Fruit fly (Drosophila melanogaster) whole organism, embryonic: ENCODE results near the gene CG31816.

Experiments used
- Asciz ChIP-seq: fragments of 200-800 bp; sonication (Bioruptor generic); optimal IDR thresholded peaks from 2 replicates; lab custom pipeline; 2017; ENCODE audit warnings: missing biosample characterization, mild to moderate bottlenecking, missing genetic modification characterization, missing genetic modification reagents
- B-H1 ChIP-seq: fragments of 200-800 bp; sonication (Bioruptor generic); IDR thresholded peaks from 3 replicates; pipeline ENCODE4 v1.3.6; 2022; ENCODE audit warnings: missing biosample characterization, missing genetic modification characterization
- CG10274 ChIP-seq: fragments of 200-800 bp; sonication (Bioruptor generic); optimal IDR thresholded peaks from 3 replicates; lab custom pipeline; 2017; ENCODE audit warnings: missing biosample characterization, mild to moderate bottlenecking, missing genetic modification characterization
- CG11504 ChIP-seq: fragments of 200-800 bp; sonication (Bioruptor generic); optimal IDR thresholded peaks from 3 replicates; lab custom pipeline; 2019; ENCODE audit warnings: missing biosample characterization, mild to moderate bottlenecking, missing genetic modification characterization, moderate library complexity
- CG11695 ChIP-seq: fragments of 200-800 bp; sonication (Bioruptor generic); IDR thresholded peaks from 3 replicates; pipeline ENCODE4 v1.3.6; 2022; ENCODE audit warnings: missing biosample characterization, missing genetic modification characterization
- CG2678 ChIP-seq: fragments of 200-800 bp; sonication (Bioruptor generic); optimal IDR thresholded peaks from 3 replicates; lab custom pipeline; 2019; ENCODE audit warnings: missing biosample characterization, mild to moderate bottlenecking, missing genetic modification characterization, moderate library complexity
- CG2712 ChIP-seq: fragments of 200-800 bp; optimal IDR thresholded peaks from 3 replicates; lab custom pipeline; 2019; ENCODE audit warnings: missing biosample characterization, mild to moderate bottlenecking, missing genetic modification characterization, moderate library complexity
- CG2889 ChIP-seq: fragments of 200-800 bp; sonication (Bioruptor generic); IDR thresholded peaks from 3 replicates; pipeline ENCODE4 v1.3.6; 2022; ENCODE audit warnings: missing biosample characterization, missing genetic modification characterization
- CG3281 ChIP-seq: fragments of 200-800 bp; sonication (Bioruptor generic); optimal IDR thresholded peaks from 3 replicates; lab custom pipeline; 2017; ENCODE audit warnings: missing biosample characterization, mild to moderate bottlenecking, missing genetic modification characterization
- CG34376 ChIP-seq: fragments of 200-800 bp; sonication (Bioruptor generic); optimal IDR thresholded peaks from 2 replicates; lab custom pipeline; 2018; ENCODE audit warnings: missing biosample characterization, mild to moderate bottlenecking, missing genetic modification characterization
- CG34422 ChIP-seq: fragments of 200-800 bp; sonication (Bioruptor generic); IDR thresholded peaks from 3 replicates; pipeline ENCODE4 v1.3.6; 2022; ENCODE audit warnings: missing biosample characterization, missing genetic modification characterization
- CG4424 ChIP-seq: fragments of 200-800 bp; sonication (Bioruptor generic); optimal IDR thresholded peaks from 3 replicates; lab custom pipeline; 2016; ENCODE audit warnings: missing biosample characterization, missing genetic modification characterization
- CG4820 ChIP-seq: fragments of 200-800 bp; sonication (Bioruptor generic); optimal IDR thresholded peaks from 3 replicates; lab custom pipeline; 2016; ENCODE audit warnings: missing biosample characterization, missing genetic modification characterization
- CG5180 ChIP-seq: fragments of 200-800 bp; sonication (Bioruptor generic); optimal IDR thresholded peaks from 3 replicates; lab custom pipeline; 2017; ENCODE audit warnings: missing biosample characterization, missing genetic modification characterization, mild to moderate bottlenecking, moderate library complexity, missing genetic modification reagents
- CG7372 ChIP-seq: fragments of 200-800 bp; sonication (Bioruptor generic); IDR thresholded peaks from 2 replicates; pipeline ENCODE4 v1.3.6; 2022; ENCODE audit warnings: missing biosample characterization, missing genetic modification characterization
- CG8765 ChIP-seq: fragments of 200-800 bp; sonication (Bioruptor generic); IDR thresholded peaks from 2 replicates; pipeline ENCODE4 v1.3.6; 2022; ENCODE audit warnings: missing biosample characterization, missing genetic modification characterization
- CG9932 ChIP-seq: fragments of 200-800 bp; sonication (Bioruptor generic); IDR thresholded peaks from 2 replicates; pipeline ENCODE4 v1.3.6; 2022; ENCODE audit warnings: missing biosample characterization, missing genetic modification characterization
- CoRest ChIP-seq: fragments of 200-800 bp; sonication (Bioruptor generic); optimal IDR thresholded peaks from 3 replicates; lab custom pipeline; 2018; ENCODE audit warnings: missing biosample characterization, mild to moderate bottlenecking, missing genetic modification characterization, moderate library complexity
- CrebB ChIP-seq: fragments of 200-800 bp; sonication (Bioruptor generic); optimal IDR thresholded peaks from 3 replicates; lab custom pipeline; 2018; ENCODE audit warnings: missing biosample characterization, mild to moderate bottlenecking, missing genetic modification characterization
- D ChIP-seq, 2 experiments: fragments of 200-800 bp in 1 of 2; fragments of >200 bp in 1 of 2; sonication (Bioruptor generic) in 1 of 2; optimal IDR thresholded peaks; 2 replicates in 1 of 2; 3 replicates in 1 of 2; lab custom pipeline; 2017; ENCODE audit warnings: mild to moderate bottlenecking in 1 of 2, missing biosample characterization in 1 of 2, missing genetic modification characterization in 1 of 2, missing genetic modification reagents in 1 of 2
- Deaf1 ChIP-seq: fragments of 200-800 bp; optimal IDR thresholded peaks from 3 replicates; lab custom pipeline; 2019; ENCODE audit warnings: missing biosample characterization, mild to moderate bottlenecking, missing genetic modification characterization, moderate library complexity
- Doc2 ChIP-seq: fragments of 200-800 bp; sonication (Bioruptor generic); IDR thresholded peaks from 2 replicates; pipeline ENCODE4 v1.3.6; 2022; ENCODE audit warnings: missing biosample characterization, missing genetic modification characterization
- Fer2 ChIP-seq: fragments of 200-800 bp; sonication (Bioruptor generic); optimal IDR thresholded peaks from 2 replicates; lab custom pipeline; 2018; ENCODE audit warnings: missing biosample characterization, mild to moderate bottlenecking, missing genetic modification characterization, moderate library complexity
- HLH54F ChIP-seq: fragments of 200-800 bp; sonication (Bioruptor generic); optimal IDR thresholded peaks from 3 replicates; lab custom pipeline; 2016; ENCODE audit warnings: missing biosample characterization, missing genetic modification characterization
- HLHmδ ChIP-seq: fragments of 200-800 bp; sonication (Bioruptor generic); optimal IDR thresholded peaks from 2 replicates; lab custom pipeline; 2018; ENCODE audit warnings: missing biosample characterization, mild to moderate bottlenecking, missing genetic modification characterization, moderate library complexity
- Hmr ChIP-seq: fragments of 200-800 bp; sonication (Bioruptor generic); optimal IDR thresholded peaks from 3 replicates; lab custom pipeline; 2017; ENCODE audit warnings: mild to moderate bottlenecking, missing biosample characterization, missing genetic modification reagents, missing genetic modification characterization
- Meics ChIP-seq: fragments of 200-800 bp; sonication (Bioruptor generic); optimal IDR thresholded peaks from 2 replicates; lab custom pipeline; 2017; ENCODE audit warnings: missing biosample characterization, mild to moderate bottlenecking, missing genetic modification characterization
- PHDP ChIP-seq: fragments of 200-800 bp; sonication (Bioruptor generic); optimal IDR thresholded peaks from 3 replicates; lab custom pipeline; 2018; ENCODE audit warnings: missing biosample characterization, mild to moderate bottlenecking, missing genetic modification characterization, moderate library complexity
- Side ChIP-seq: fragments of 200-800 bp; sonication (Bioruptor generic); optimal IDR thresholded peaks from 2 replicates; lab custom pipeline; 2016; ENCODE audit warnings: missing biosample characterization, missing genetic modification characterization
- Sox102F ChIP-seq: fragments of 200-800 bp; sonication (Bioruptor generic); optimal IDR thresholded peaks from 2 replicates; lab custom pipeline; 2018; ENCODE audit warnings: missing biosample characterization, mild to moderate bottlenecking, missing genetic modification characterization, moderate library complexity
- Vsx1 ChIP-seq: fragments of 200-800 bp; sonication (Bioruptor generic); optimal IDR thresholded peaks from 2 replicates; lab custom pipeline; 2017; ENCODE audit warnings: missing biosample characterization, mild to moderate bottlenecking, missing genetic modification characterization, missing genetic modification reagents
- YL-1 ChIP-seq: fragments of 200-800 bp; sonication (Bioruptor generic); optimal IDR thresholded peaks from 3 replicates; lab custom pipeline; 2017; ENCODE audit warnings: missing biosample characterization, mild to moderate bottlenecking, missing genetic modification characterization
- ase ChIP-seq: fragments of 200-800 bp; sonication (Bioruptor generic); IDR thresholded peaks from 3 replicates; pipeline ENCODE4 v1.3.6; 2022; ENCODE audit warnings: missing biosample characterization, missing genetic modification characterization
- bigmax ChIP-seq: fragments of 200-800 bp; sonication (Bioruptor generic); optimal IDR thresholded peaks from 2 replicates; lab custom pipeline; 2018; ENCODE audit warnings: missing biosample characterization, mild to moderate bottlenecking, missing genetic modification characterization
- croc ChIP-seq: fragments of 200-800 bp; sonication (Bioruptor generic); conservative IDR thresholded peaks from 3 replicates; pipeline ENCODE4 v1.3.6; 2022; ENCODE audit warnings: missing biosample characterization, missing genetic modification characterization
- cwo ChIP-seq: fragments of 200-800 bp; sonication (Bioruptor generic); optimal IDR thresholded peaks from 3 replicates; lab custom pipeline; 2017; ENCODE audit warnings: missing biosample characterization, missing genetic modification characterization, mild to moderate bottlenecking, moderate library complexity, missing genetic modification reagents
- danr ChIP-seq: fragments of 200-800 bp; sonication (Bioruptor generic); IDR thresholded peaks from 2 replicates; pipeline ENCODE4 v1.3.6; 2022; ENCODE audit warnings: missing biosample characterization, missing genetic modification characterization
- dysf ChIP-seq: fragments of 200-800 bp; sonication (Bioruptor generic); IDR thresholded peaks from 3 replicates; pipeline ENCODE4 v1.3.6; 2022; ENCODE audit warnings: missing biosample characterization, missing genetic modification characterization
- ind ChIP-seq: fragments of 200-800 bp; sonication (Bioruptor generic); optimal IDR thresholded peaks from 3 replicates; lab custom pipeline; 2016; ENCODE audit warnings: missing biosample characterization, missing genetic modification characterization
- kni ChIP-seq: fragments of 200-800 bp; sonication (Bioruptor generic); optimal IDR thresholded peaks from 3 replicates; lab custom pipeline; 2017; ENCODE audit warnings: mild to moderate bottlenecking, missing biosample characterization, missing genetic modification reagents, missing genetic modification characterization
- oc ChIP-seq: fragments of 200-800 bp; sonication (Bioruptor generic); optimal IDR thresholded peaks from 2 replicates; lab custom pipeline; 2018; ENCODE audit warnings: missing biosample characterization, mild to moderate bottlenecking, missing genetic modification characterization, moderate library complexity
- peb ChIP-seq: fragments of 200-800 bp; sonication (Bioruptor generic); IDR thresholded peaks from 2 replicates; pipeline ENCODE4 v1.3.6; 2022; ENCODE audit warnings: missing biosample characterization, missing genetic modification characterization
- pum ChIP-seq: fragments of 200-800 bp; sonication (Bioruptor generic); optimal IDR thresholded peaks from 2 replicates; lab custom pipeline; 2016; ENCODE audit warnings: missing biosample characterization, missing genetic modification characterization
- row ChIP-seq: fragments of 200-800 bp; sonication (Bioruptor generic); IDR thresholded peaks from 3 replicates; pipeline ENCODE4 v1.3.6; 2022; ENCODE audit warnings: missing biosample characterization, missing genetic modification characterization
- scrt ChIP-seq: fragments of 200-800 bp; sonication (Bioruptor generic); optimal IDR thresholded peaks from 2 replicates; lab custom pipeline; 2018; ENCODE audit warnings: missing biosample characterization, mild to moderate bottlenecking, missing genetic modification characterization, moderate library complexity
- sima ChIP-seq: fragments of 200-800 bp; sonication (Bioruptor generic); optimal IDR thresholded peaks from 2 replicates; lab custom pipeline; 2016; ENCODE audit warnings: missing biosample characterization, missing genetic modification characterization
- sug ChIP-seq: fragments of 200-800 bp; optimal IDR thresholded peaks from 2 replicates; lab custom pipeline; 2019; ENCODE audit warnings: missing biosample characterization, mild to moderate bottlenecking, missing genetic modification characterization, moderate library complexity
- wor ChIP-seq: fragments of 200-800 bp; sonication (Bioruptor generic); IDR thresholded peaks from 2 replicates; pipeline ENCODE4 v1.3.6; 2022; ENCODE audit warnings: missing biosample characterization, missing genetic modification characterization
- zen2 ChIP-seq: fragments of 200-800 bp; sonication (Bioruptor generic); IDR thresholded peaks from 3 replicates; pipeline ENCODE4 v1.3.6; 2022; ENCODE audit warnings: missing biosample characterization, missing genetic modification characterization; ENCODE audit not compliant: partially characterized antibody

Gene CG31816

DNA sequence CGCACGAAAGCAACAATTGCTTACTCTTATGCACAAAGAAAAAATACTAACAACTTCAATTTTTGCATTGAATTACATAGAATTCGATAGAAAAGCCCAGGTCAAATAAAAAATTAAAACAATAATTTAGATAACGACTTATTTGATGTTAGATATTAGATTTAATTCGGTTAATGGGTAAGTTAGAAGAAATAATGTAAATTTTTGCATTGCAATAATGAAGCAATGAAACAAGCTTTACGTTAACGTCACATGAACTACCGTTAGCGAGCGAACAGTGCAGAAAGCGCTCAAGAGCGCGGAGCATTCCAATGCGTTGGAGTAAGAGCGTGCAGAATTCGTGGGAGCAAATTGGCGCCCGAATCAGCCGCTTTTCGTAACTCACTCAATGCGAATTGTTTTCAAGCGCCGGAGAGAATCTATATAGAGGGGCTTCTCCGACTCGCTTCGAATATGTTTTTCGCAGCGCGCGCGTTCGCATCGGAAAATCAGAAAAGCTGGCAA is 2.3 kb downstream of the CG31816 start, which contains the start of gene mtgo (continued):
- TF ChIP-seq HLHmδ (GFP tag; lab: Kevin White, UChicago) (no peak), Sox102F (GFP tag; lab: Kevin White, UChicago) (peak; percentile 39), CG4424 (peak; percentile 64), CG10274 (peak; percentile 18), CG34422 (GFP tag; lab: Robert Waterston, UW) (peak; percentile 38; the same call in 1 of the 3 replicates), CG34376 (no peak), Side (GFP tag; lab: Kevin White, UChicago) (no peak), CG9932 (GFP tag; lab: Robert Waterston, UW) (0 out of 2 replicates have a peak, but pooled peaks have one; percentile 11), CG5180 (peak; percentile 38), Fer2 (tag; lab: Kevin White, UChicago) (no peak), sug (tag; lab: Kevin White, UChicago) (peak; percentile 1), CG2889 (no peak), ase (GFP tag; lab: Robert Waterston, UW) (peak; percentile 54; the same call in 1 of the 3 replicates), CG3281 (GFP tag; lab: Kevin White, UChicago) (peak; percentile 70), Doc2 (GFP tag; lab: Robert Waterston, UW) (no peak), sima (GFP tag; lab: Kevin White, UChicago) (no peak), CoRest (peak; percentile 10), CG2678 (tag; lab: Kevin White, UChicago) (peak; percentile 82), CG11695 (0 out of 3 replicates have a peak, but pooled peaks have one; percentile 35), CG11504 (tag; lab: Kevin White, UChicago) (peak; percentile 48), B-H1 (peak; percentile 26; the same call in 1 of the 3 replicates), Hmr (GFP tag; lab: Kevin White, UChicago) (peak; percentile 18), row (GFP tag; lab: Robert Waterston, UW) (peak; percentile 41; the same call in 2 of the 3 replicates), dysf (GFP tag; lab: Robert Waterston, UW) (0 out of 3 replicates have a peak, but pooled peaks have one; percentile 48), pum (GFP tag; lab: Kevin White, UChicago) (no peak), danr (GFP tag; lab: Robert Waterston, UW) (no peak), Meics (GFP tag; lab: Kevin White, UChicago) (peak; percentile 74), Deaf1 (tag; lab: Kevin White, UChicago) (peak; percentile 41), HLH54F (GFP tag; lab: Kevin White, UChicago) (no peak), CG7372 (GFP tag; lab: Robert Waterston, UW) (peak; percentile 28; the same call in 1 of the 2 replicates), croc (GFP tag; lab: Robert Waterston, UW) (0 out of 3 replicates have a peak, but pooled peaks have one; percentile 18), CG4820 (GFP tag; lab: Kevin White, UChicago) (no peak), cwo (peak; percentile 67), CrebB (tag; lab: Kevin White, UChicago) (no peak), zen2 (GFP tag; lab: Robert Waterston, UW) (no peak), Asciz (GFP tag; lab: Kevin White, UChicago) (peak; percentile 50), ind (GFP tag; lab: Kevin White, UChicago) (peak; percentile 56), PHDP (tag; lab: Kevin White, UChicago) (peak; percentile 40), YL-1 (GFP tag; lab: Kevin White, UChicago) (no peak), wor (GFP tag; lab: Robert Waterston, UW) (no peak), CG2712 (tag; lab: Kevin White, UChicago) (peak; percentile 66), Vsx1 (GFP tag; lab: Kevin White, UChicago) (no peak), peb (GFP tag; lab: Robert Waterston, UW) (no peak), CG8765 (GFP tag; lab: Robert Waterston, UW) (no peak), D (optimal IDR thresholded peaks at IDR 0.05; lab: Kevin White, UChicago) (no peak), D (GFP tag; optimal IDR thresholded peaks at IDR 0.05; lab: Kevin White, UChicago) (peak; percentile 3), kni (GFP tag; lab: Kevin White, UChicago) (no peak), bigmax (GFP tag; lab: Kevin White, UChicago) (no peak), oc (tag; lab: Kevin White, UChicago) (no peak), scrt (GFP tag; lab: Kevin White, UChicago) (peak; percentile 87)
